Worm (Caenorhabditis elegans) whole organism, L1 larva: ENCODE data around the gene C04C11.1.

Experiments used
- F16B12.6 ChIP-seq: fragments of 150-350 bp; optimal IDR thresholded peaks from 2 replicates; lab custom pipeline; 2014; ENCODE audit warnings: missing biosample characterization, missing genetic modification characterization
- alr-1 ChIP-seq: fragments of 200-800 bp; sonication (Bioruptor generic); optimal IDR thresholded peaks from 2 replicates; lab custom pipeline; 2018; ENCODE audit warnings: borderline replicate concordance, mild to moderate bottlenecking, missing genetic modification characterization, missing compliant biosample characterization
- aly-2 ChIP-seq: fragments of 150-350 bp; optimal IDR thresholded peaks from 2 replicates; lab custom pipeline; 2014; ENCODE audit warnings: missing biosample characterization, missing genetic modification characterization
- ama-1 ChIP-seq: fragments of 150-350 bp; optimal IDR thresholded peaks from 2 replicates; lab custom pipeline; 2014
- blmp-1 ChIP-seq: fragments of 150-350 bp; optimal IDR thresholded peaks from 2 replicates; lab custom pipeline; 2014; ENCODE audit warnings: missing biosample characterization, missing genetic modification characterization
- ceh-63 ChIP-seq: fragments of 200-800 bp; sonication (Bioruptor generic); optimal IDR thresholded peaks from 2 replicates; lab custom pipeline; 2018; ENCODE audit warnings: mild to moderate bottlenecking, missing genetic modification characterization, missing compliant biosample characterization
- ceh-88 ChIP-seq: fragments of 200-800 bp; sonication (Bioruptor generic); IDR thresholded peaks from 2 replicates; pipeline ENCODE4 v1.3.6; 2022; ENCODE audit warnings: missing genetic modification characterization, missing compliant biosample characterization
- ceh-90 ChIP-seq: sonication (generic microtip); optimal IDR thresholded peaks from 2 replicates; lab custom pipeline; 2016; ENCODE audit warnings: missing genetic modification characterization, missing compliant biosample characterization
- dpl-1 ChIP-seq, 3 experiments: fragments of 150-350 bp in 2 of 3; sonication (generic microtip) in 1 of 3; optimal IDR thresholded peaks; 2 replicates each; lab custom pipeline; 2014 to 2017; ENCODE audit warnings: missing biosample characterization in 3 of 3, missing genetic modification characterization in 3 of 3, missing genetic modification reagents in 3 of 3
- dsc-1 ChIP-seq: sonication (generic microtip); optimal IDR thresholded peaks from 2 replicates; lab custom pipeline; 2016; ENCODE audit warnings: mild to moderate bottlenecking, missing genetic modification characterization, missing compliant biosample characterization
- efl-1 ChIP-seq, 4 experiments: fragments of 150-350 bp; optimal IDR thresholded peaks in 3 of 4; peaks in 1 of 4; 1 replicate in 1 of 4; 2 replicates in 3 of 4; lab custom pipeline; 2014; ENCODE audit warnings: missing biosample characterization in 2 of 4, missing genetic modification characterization in 2 of 4, missing genetic modification reagents in 2 of 4
- ets-5 ChIP-seq: fragments of 200-800 bp; sonication (Bioruptor generic); IDR thresholded peaks from 2 replicates; pipeline ENCODE4 v1.3.6; 2022; ENCODE audit warnings: missing genetic modification characterization, missing compliant biosample characterization
- fos-1 ChIP-seq: fragments of 150-350 bp; optimal IDR thresholded peaks from 2 replicates; lab custom pipeline; 2014; ENCODE audit warnings: missing biosample characterization, missing genetic modification characterization
- hpl-2 ChIP-seq: fragments of 150-350 bp; optimal IDR thresholded peaks from 2 replicates; lab custom pipeline; 2014; ENCODE audit warnings: missing biosample characterization, missing genetic modification reagents, missing genetic modification characterization
- irx-1 ChIP-seq: sonication (generic microtip); optimal IDR thresholded peaks from 2 replicates; lab custom pipeline; 2016; ENCODE audit warnings: missing genetic modification characterization, missing compliant biosample characterization
- lin-13 ChIP-seq: fragments of 150-350 bp; optimal IDR thresholded peaks from 2 replicates; lab custom pipeline; 2014; ENCODE audit warnings: missing biosample characterization, missing genetic modification reagents, missing genetic modification characterization
- lin-14 ChIP-seq: fragments of 200-800 bp; sonication (Bioruptor generic); optimal IDR thresholded peaks from 2 replicates; lab custom pipeline; 2018; ENCODE audit warnings: mild to moderate bottlenecking, missing genetic modification characterization, moderate library complexity, missing compliant biosample characterization
- lin-35 ChIP-seq, 2 experiments: fragments of 150-350 bp; optimal IDR thresholded peaks; 2 replicates each; lab custom pipeline; 2014; ENCODE audit warnings: missing biosample characterization in 2 of 2, missing genetic modification characterization in 2 of 2, missing genetic modification reagents in 2 of 2
- lin-39 ChIP-seq: fragments of 150-350 bp; optimal IDR thresholded peaks from 2 replicates; lab custom pipeline; 2014; ENCODE audit warnings: missing biosample characterization, missing genetic modification reagents, missing genetic modification characterization
- lsy-2 ChIP-seq, 2 experiments: fragments of 150-350 bp; optimal IDR thresholded peaks; 2 replicates each; lab custom pipeline; 2014; ENCODE audit warnings: missing biosample characterization in 2 of 2, missing genetic modification characterization in 2 of 2
- mep-1 ChIP-seq: fragments of 150-350 bp; optimal IDR thresholded peaks from 2 replicates; lab custom pipeline; 2014; ENCODE audit warnings: missing biosample characterization, missing genetic modification characterization
- nhr-19 ChIP-seq: fragments of 200-800 bp; sonication (Bioruptor generic); conservative IDR thresholded peaks from 2 replicates; pipeline ENCODE4 v1.3.6; 2022; ENCODE audit warnings: missing genetic modification characterization, missing compliant biosample characterization
- nhr-20 ChIP-seq: sonication (generic microtip); optimal IDR thresholded peaks from 2 replicates; lab custom pipeline; 2016; ENCODE audit warnings: mild to moderate bottlenecking, missing genetic modification characterization, missing compliant biosample characterization
- nhr-237 ChIP-seq: fragments of 150-350 bp; optimal IDR thresholded peaks from 2 replicates; lab custom pipeline; 2014; ENCODE audit warnings: missing biosample characterization, missing genetic modification characterization
- nhr-71 ChIP-seq: sonication (generic microtip); optimal IDR thresholded peaks from 2 replicates; lab custom pipeline; 2016; ENCODE audit warnings: mild to moderate bottlenecking, missing genetic modification characterization, moderate library complexity, missing compliant biosample characterization
- nhr-84 ChIP-seq: sonication (generic microtip); optimal IDR thresholded peaks from 2 replicates; lab custom pipeline; 2017; ENCODE audit warnings: missing biosample characterization, missing genetic modification characterization
- rnt-1 ChIP-seq: sonication (generic microtip); optimal IDR thresholded peaks from 2 replicates; lab custom pipeline; 2016; ENCODE audit warnings: mild to moderate bottlenecking, missing genetic modification characterization, moderate library complexity, missing compliant biosample characterization
- skn-1 ChIP-seq: fragments of 150-350 bp; optimal IDR thresholded peaks from 2 replicates; lab custom pipeline; 2014; ENCODE audit warnings: missing biosample characterization, missing genetic modification characterization
- snu-23 ChIP-seq: sonication (generic microtip); optimal IDR thresholded peaks from 2 replicates; lab custom pipeline; 2016; ENCODE audit warnings: missing genetic modification characterization, missing compliant biosample characterization
- sox-4 ChIP-seq: sonication (generic microtip); optimal IDR thresholded peaks from 2 replicates; lab custom pipeline; 2016; ENCODE audit warnings: missing genetic modification characterization, missing compliant biosample characterization
- sup-37 ChIP-seq: fragments of 200-800 bp; sonication (Bioruptor generic); optimal IDR thresholded peaks from 2 replicates; lab custom pipeline; 2018; ENCODE audit warnings: mild to moderate bottlenecking, missing genetic modification characterization, missing compliant biosample characterization
- swsn-7 ChIP-seq: sonication (generic microtip); optimal IDR thresholded peaks from 2 replicates; lab custom pipeline; 2016; ENCODE audit warnings: missing genetic modification characterization, missing compliant biosample characterization
- zag-1 ChIP-seq: fragments of 150-350 bp; optimal IDR thresholded peaks from 2 replicates; lab custom pipeline; 2014; ENCODE audit warnings: missing biosample characterization, missing genetic modification characterization

Gene C04C11.1

DNA sequence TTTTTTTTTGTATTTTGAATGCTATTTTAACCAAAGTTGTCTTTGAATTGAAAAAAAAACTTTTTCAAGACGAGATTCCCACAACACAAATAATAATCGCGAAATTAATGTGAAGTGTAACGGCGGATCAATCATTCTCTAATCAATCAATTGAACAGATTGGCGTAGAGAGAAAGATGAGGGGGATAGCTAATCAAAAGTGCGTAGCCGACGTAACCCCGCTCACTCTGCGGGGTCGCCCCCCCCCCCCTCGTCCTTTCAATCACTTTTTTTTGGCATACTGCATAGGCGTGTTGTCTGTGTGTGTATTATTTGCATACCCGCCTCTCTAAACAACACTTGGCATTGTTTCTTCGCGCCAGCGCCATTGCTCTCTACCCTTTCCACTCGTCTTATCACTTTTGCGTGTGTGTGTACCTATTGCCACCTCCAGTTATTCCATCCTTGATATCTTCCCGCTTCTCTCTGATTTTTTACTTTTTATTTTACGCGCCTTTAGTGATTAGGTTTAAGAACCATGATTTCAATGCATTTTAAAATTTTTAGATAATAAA lies 4.1 kb downstream of the C04C11.1 start (continued):
- TF ChIP-seq ets-5, result no peak
- TF ChIP-seq rnt-1, result no peak

DNA sequence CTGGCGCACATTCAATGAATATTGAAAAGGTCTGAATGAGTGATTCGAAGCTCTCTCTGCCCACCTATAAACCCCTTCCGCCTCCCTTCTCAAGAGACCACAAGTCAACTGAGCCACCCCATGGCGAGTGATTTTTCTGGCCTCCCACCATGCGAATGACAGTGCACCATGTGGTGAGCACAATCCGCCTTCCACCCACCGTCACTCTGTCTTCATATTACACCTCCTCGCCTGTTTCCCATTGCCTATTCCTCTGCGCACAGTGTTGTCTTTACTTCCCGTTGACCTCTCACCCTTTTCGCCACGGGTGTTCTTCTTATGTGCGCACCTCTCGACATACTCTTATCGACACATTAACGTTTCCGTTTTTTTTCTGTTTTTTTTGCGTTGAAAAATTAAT lies 6.5 kb downstream of the C04C11.1 start:
- TF ChIP-seq ceh-63 (GFP tag; lab: Kevin White, UChicago) (no peak), fos-1 (tag; lab: Kevin White, UChicago) (no peak), alr-1 (tag; lab: Kevin White, UChicago) (no peak), blmp-1 (tag; lab: Kevin White, UChicago) (no peak), F16B12.6 (tag; lab: Kevin White, UChicago) (no peak), dpl-1 (GFP tag; optimal IDR thresholded peaks at IDR 0.05; lab: Kevin White, UChicago) (no peak), nhr-20 (no peak), nhr-71 (no peak), sox-4 (tag; lab: Kevin White, UChicago) (no peak), nhr-237 (tag; lab: Kevin White, UChicago) (no peak), ceh-88 (GFP tag; lab: Robert Waterston, UW) (no peak), ama-1 (lab: Kevin White, UChicago) (no peak), lin-14 (GFP tag; lab: Kevin White, UChicago) (no peak), skn-1 (tag; lab: Kevin White, UChicago) (no peak)

DNA sequence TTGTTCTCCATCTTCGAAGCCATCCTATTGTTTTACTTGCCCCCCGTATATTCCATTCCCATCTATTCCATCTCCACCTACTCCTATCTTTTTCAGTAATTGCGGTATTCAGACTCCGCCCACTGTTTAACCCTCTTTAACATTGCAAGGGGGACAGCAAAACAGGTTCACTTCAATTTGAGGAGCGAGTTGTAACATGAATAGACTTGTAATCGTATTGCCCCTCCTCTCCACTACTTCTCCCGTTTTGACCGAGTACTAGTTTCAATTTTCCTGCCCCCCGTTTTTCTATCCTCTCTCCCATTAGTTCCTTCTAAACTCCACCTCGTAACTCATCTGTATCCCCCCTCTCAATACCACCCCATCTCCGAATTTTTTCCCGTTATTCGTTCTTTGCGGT lies 8.1 kb downstream of the C04C11.1 start:
- TF ChIP-seq efl-1 (optimal IDR thresholded peaks at IDR 0.05; lab: Kevin White, UChicago) (no peak), efl-1 (GFP tag; optimal IDR thresholded peaks at IDR 0.05 in 1 of 2; lab: Kevin White, UChicago) (peak in 1 of 2 experiments; percentile 66), irx-1 (no peak), lin-14 (GFP tag; lab: Kevin White, UChicago) (peak; percentile 15), snu-23 (GFP tag; lab: Kevin White, UChicago) (peak; percentile 3)

ce11 chrX:14029392-14029791 lies 9.0 kb downstream of the C04C11.1 start:
- TF ChIP-seq rnt-1 (no peak), ets-5 (no peak), lin-39 (no peak), nhr-19 (no peak), mep-1 (tag; lab: Kevin White, UChicago) (no peak), aly-2 (tag; lab: Kevin White, UChicago) (no peak)

- no peak for TF ChIP-seq sup-37
- TF ChIP-seq hpl-2 (GFP tag; lab: Kevin White, UChicago), result no peak
- no peak for TF ChIP-seq ets-5
- TF ChIP-seq, all 84 proteins: peak for 0
Observed at ce11 chrX:14029872-14030271, 9.5 kb downstream of the C04C11.1 start.

DNA sequence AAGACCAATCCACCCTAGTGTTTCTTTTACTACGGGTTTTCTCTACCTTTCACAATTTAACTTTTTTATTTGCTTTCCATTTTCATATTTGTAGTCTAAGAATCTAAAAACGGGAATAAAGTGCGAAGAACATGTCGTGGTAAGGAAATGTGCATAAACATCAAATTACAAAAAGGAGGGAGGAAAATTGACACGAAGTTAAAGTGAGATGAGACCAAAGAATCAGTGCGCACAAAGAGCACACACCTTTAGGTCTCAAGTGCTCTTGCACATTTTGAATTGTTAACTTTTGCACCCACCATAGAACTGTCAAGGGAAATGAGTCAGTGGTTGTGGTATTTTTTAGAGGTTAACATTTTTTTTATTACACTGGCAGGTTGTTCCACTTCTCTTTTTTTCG lies 10.1 kb downstream of the C04C11.1 start:
- TF ChIP-seq nhr-19 (0 out of 2 replicates have a peak, but pooled peaks have one; percentile 18), swsn-7 (tag; lab: Kevin White, UChicago) (no peak), snu-23 (GFP tag; lab: Kevin White, UChicago) (no peak), lin-35 (GFP tag; optimal IDR thresholded peaks at IDR 0.05; lab: Kevin White, UChicago) (peak in 1 of 2 experiments; percentile 14), lin-13 (no peak), dsc-1 (tag; lab: Kevin White, UChicago) (no peak), ceh-90 (tag; lab: Kevin White, UChicago) (no peak)

- TF ChIP-seq alr-1 (tag; lab: Kevin White, UChicago) (no peak), ceh-63 (GFP tag; lab: Kevin White, UChicago) (no peak), nhr-84 (tag; lab: Kevin White, UChicago) (no peak), lsy-2 (tag; optimal IDR thresholded peaks at IDR 0.05; lab: Kevin White, UChicago) (no peak), zag-1 (no peak), lin-14 (GFP tag; lab: Kevin White, UChicago) (no peak), snu-23 (GFP tag; lab: Kevin White, UChicago) (no peak), nhr-19 (no peak)
Observed at ce11 chrX:14033494-14033893, 13.1 kb downstream of the C04C11.1 start, which contains the start of gene arrd-25. TSS of gene arrd-25 (plus strand) at chrX:14033794.
